Worm (Caenorhabditis elegans): Measurements from ENCODE around the gene C56C10.4.

DNA sequence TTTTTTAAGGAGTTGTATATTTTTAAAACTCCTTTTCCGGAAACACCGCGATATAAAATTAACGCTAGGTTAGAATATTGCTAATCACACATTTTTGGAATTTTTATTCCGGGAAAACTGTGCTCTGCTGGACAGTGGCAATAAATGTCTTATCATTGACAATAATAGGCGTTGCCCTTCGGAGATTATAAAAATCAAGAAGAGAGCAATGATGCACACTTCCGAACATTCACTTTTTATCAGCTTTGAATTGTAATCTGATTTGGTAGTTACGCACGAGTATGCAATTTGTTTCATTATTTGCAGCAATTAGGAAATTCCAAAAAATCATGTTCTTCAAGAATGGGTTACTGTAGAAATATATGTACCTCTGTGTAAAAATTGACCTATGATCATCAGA, 33.3 kb downstream of the C56C10.4 start:
- TF ChIP-seq nhr-12 (tag; optimal IDR thresholded peaks at IDR 0.05) (no peak), fos-1 (tag; optimal IDR thresholded peaks at IDR 0.05) (no peak), elt-3 (tag; optimal IDR thresholded peaks at IDR 0.05) (no peak)

Measured in whole organism, L3 larva.